Fruit fly (Drosophila melanogaster) whole organism, prepupa: ENCODE results near the gene CG15286.

Source experiments
- CG15336 ChIP-seq: fragments of 200-800 bp; sonication (Bioruptor generic); IDR thresholded peaks from 2 replicates; pipeline ENCODE4 v1.3.6; 2022; ENCODE audit warnings: missing biosample characterization, missing genetic modification characterization
- CG3032 ChIP-seq: fragments of 200-800 bp; optimal IDR thresholded peaks from 2 replicates; lab custom pipeline; 2019; ENCODE audit warnings: missing biosample characterization, mild to moderate bottlenecking, missing genetic modification characterization, moderate library complexity
- CG31627 ChIP-seq: fragments of 200-800 bp; sonication (Bioruptor generic); optimal IDR thresholded peaks from 3 replicates; lab custom pipeline; 2016; ENCODE audit warnings: missing biosample characterization, missing genetic modification characterization
- CG34406 ChIP-seq: fragments of 200-800 bp; sonication (Bioruptor generic); optimal IDR thresholded peaks from 3 replicates; lab custom pipeline; 2016; ENCODE audit warnings: missing biosample characterization, missing genetic modification characterization
- CG3919 ChIP-seq: fragments of 200-800 bp; sonication (Bioruptor generic); optimal IDR thresholded peaks from 3 replicates; lab custom pipeline; 2016; ENCODE audit warnings: missing biosample characterization, missing genetic modification characterization
- CG8319 ChIP-seq: fragments of 200-800 bp; sonication (Bioruptor generic); optimal IDR thresholded peaks from 3 replicates; lab custom pipeline; 2016; ENCODE audit warnings: missing biosample characterization, missing genetic modification characterization
- Eip78C ChIP-seq: fragments of 200-800 bp; sonication (Bioruptor generic); peaks from one replicate; lab custom pipeline; 2016; ENCODE audit warnings: missing biosample characterization, missing genetic modification characterization
- Ets96B ChIP-seq: fragments of 200-800 bp; optimal IDR thresholded peaks from 2 replicates; lab custom pipeline; 2019; ENCODE audit warnings: missing biosample characterization, mild to moderate bottlenecking, missing genetic modification characterization, moderate library complexity
- cyc ChIP-seq: fragments of 200-800 bp; sonication (Bioruptor generic); optimal IDR thresholded peaks from 3 replicates; lab custom pipeline; 2016; ENCODE audit warnings: missing biosample characterization, missing genetic modification characterization
- fd85E ChIP-seq: fragments of 200-800 bp; sonication (Bioruptor generic); optimal IDR thresholded peaks from 3 replicates; lab custom pipeline; 2016; ENCODE audit warnings: missing biosample characterization, missing genetic modification characterization

dm6 chr2L:14308661-14309060 lies 29.4 kb upstream of the CG15286 start:
- TF ChIP-seq fd85E = no peak
- TF ChIP-seq CG8319 (GFP tag; lab: Kevin White, UChicago) = no peak
- TF ChIP-seq CG31627 (GFP tag; lab: Kevin White, UChicago) = no peak
- no peak for TF ChIP-seq Eip78C (GFP tag; lab: Kevin White, UChicago)
- no peak for TF ChIP-seq Ets96B (tag; lab: Kevin White, UChicago)
- TF ChIP-seq cyc (GFP tag; lab: Kevin White, UChicago) = no peak
- TF ChIP-seq CG34406 (GFP tag; lab: Kevin White, UChicago) = no peak
- no peak for TF ChIP-seq CG15336
- no peak for TF ChIP-seq CG3032 (tag; lab: Kevin White, UChicago)
- no peak for TF ChIP-seq CG3919 (GFP tag; lab: Kevin White, UChicago)
